Fruit fly (Drosophila melanogaster) whole organism, embryonic: Measurements from ENCODE around the gene Ttc26.
A peak's percentile ranks its signal among the peaks of the same experiment; 100 is the strongest.

ENCODE experiments used
- Ada2b ChIP-seq: fragments of 200-800 bp; sonication (Bioruptor generic); IDR thresholded peaks from 2 replicates; pipeline ENCODE4 v1.3.6; 2022; ENCODE audit warnings: missing biosample characterization, missing genetic modification characterization
- Atf3 ChIP-seq: fragments of 200-800 bp; sonication (Bioruptor generic); optimal IDR thresholded peaks from 3 replicates; lab custom pipeline; 2016; ENCODE audit warnings: missing biosample characterization, missing genetic modification characterization
- Bteb2 ChIP-seq: fragments of 200-800 bp; sonication (Bioruptor generic); optimal IDR thresholded peaks from 2 replicates; lab custom pipeline; 2016; ENCODE audit warnings: missing biosample characterization, missing genetic modification characterization
- CG1024 ChIP-seq: fragments of 200-800 bp; sonication (Bioruptor generic); IDR thresholded peaks from 2 replicates; pipeline ENCODE4 v1.3.6; 2022; ENCODE audit warnings: missing biosample characterization, missing genetic modification characterization
- CG10267 ChIP-seq: fragments of 200-800 bp; sonication (Bioruptor generic); optimal IDR thresholded peaks from 2 replicates; lab custom pipeline; 2018; ENCODE audit warnings: missing biosample characterization, mild to moderate bottlenecking, missing genetic modification characterization, moderate library complexity
- CG12071 ChIP-seq: fragments of 200-800 bp; sonication (Bioruptor generic); optimal IDR thresholded peaks from 3 replicates; lab custom pipeline; 2018; ENCODE audit warnings: missing biosample characterization, mild to moderate bottlenecking, missing genetic modification characterization
- CG12236 ChIP-seq: fragments of 200-800 bp; sonication (Bioruptor generic); optimal IDR thresholded peaks from 2 replicates; lab custom pipeline; 2016; ENCODE audit warnings: missing biosample characterization, missing genetic modification characterization
- CG12942 ChIP-seq: fragments of 200-800 bp; sonication (Bioruptor generic); optimal IDR thresholded peaks from 3 replicates; lab custom pipeline; 2016; ENCODE audit warnings: missing biosample characterization, missing genetic modification characterization
- CG13287 ChIP-seq: fragments of 200-800 bp; sonication (Bioruptor generic); IDR thresholded peaks from 2 replicates; pipeline ENCODE4 v1.3.6; 2022; ENCODE audit warnings: missing biosample characterization, missing genetic modification characterization; ENCODE audit not compliant: partially characterized antibody
- CG14014 ChIP-seq: fragments of 200-800 bp; sonication (Bioruptor generic); IDR thresholded peaks from 2 replicates; pipeline ENCODE4 v1.3.6; 2022; ENCODE audit warnings: missing biosample characterization, missing genetic modification characterization
- CG17359 ChIP-seq: fragments of 200-800 bp; sonication (Bioruptor generic); optimal IDR thresholded peaks from 3 replicates; lab custom pipeline; 2018; ENCODE audit warnings: missing biosample characterization, mild to moderate bottlenecking, missing genetic modification characterization, moderate library complexity
- CG2875 ChIP-seq: fragments of 200-800 bp; sonication (Bioruptor generic); optimal IDR thresholded peaks from 2 replicates; lab custom pipeline; 2017; ENCODE audit warnings: missing biosample characterization, mild to moderate bottlenecking, missing genetic modification characterization, missing genetic modification reagents
- CG30020 ChIP-seq: fragments of 200-800 bp; optimal IDR thresholded peaks from 2 replicates; lab custom pipeline; 2019; ENCODE audit warnings: missing biosample characterization, mild to moderate bottlenecking, missing genetic modification characterization, moderate library complexity
- CG30431 ChIP-seq: fragments of 200-800 bp; sonication (Bioruptor generic); optimal IDR thresholded peaks from 2 replicates; lab custom pipeline; 2017; ENCODE audit warnings: missing biosample characterization, missing genetic modification characterization
- CG32772 ChIP-seq: fragments of 200-800 bp; sonication (Bioruptor generic); IDR thresholded peaks from 2 replicates; pipeline ENCODE4 v1.3.6; 2022; ENCODE audit warnings: missing biosample characterization, missing genetic modification characterization
- CG34376 ChIP-seq: fragments of 200-800 bp; sonication (Bioruptor generic); optimal IDR thresholded peaks from 2 replicates; lab custom pipeline; 2018; ENCODE audit warnings: missing biosample characterization, mild to moderate bottlenecking, missing genetic modification characterization
- CG3847 ChIP-seq: fragments of 200-800 bp; sonication (Bioruptor generic); IDR thresholded peaks from 2 replicates; pipeline ENCODE4 v1.3.6; 2022; ENCODE audit warnings: missing biosample characterization, missing genetic modification characterization
- CG3995 ChIP-seq: fragments of 200-800 bp; sonication (Bioruptor generic); optimal IDR thresholded peaks from 3 replicates; lab custom pipeline; 2016; ENCODE audit warnings: missing biosample characterization, missing genetic modification characterization
- CG4854 ChIP-seq: fragments of 200-800 bp; sonication (Bioruptor generic); optimal IDR thresholded peaks from 2 replicates; lab custom pipeline; 2016; ENCODE audit warnings: missing biosample characterization, missing genetic modification characterization, inconsistent platforms
- CG5180 ChIP-seq: fragments of 200-800 bp; sonication (Bioruptor generic); optimal IDR thresholded peaks from 3 replicates; lab custom pipeline; 2017; ENCODE audit warnings: missing biosample characterization, missing genetic modification characterization, mild to moderate bottlenecking, moderate library complexity, missing genetic modification reagents
- CkIIα-i1 ChIP-seq: fragments of 200-800 bp; sonication (Bioruptor generic); IDR thresholded peaks from 2 replicates; pipeline ENCODE4 v1.3.6; 2022; ENCODE audit warnings: missing biosample characterization, missing genetic modification characterization
- Dll ChIP-seq: fragments of 200-800 bp; sonication (Bioruptor generic); IDR thresholded peaks from 4 replicates; pipeline ENCODE4 v1.3.6; 2022; ENCODE audit warnings: missing biosample characterization, missing genetic modification characterization; ENCODE audit not compliant: partially characterized antibody
- HHEX ChIP-seq: fragments of 200-800 bp; sonication (Bioruptor generic); optimal IDR thresholded peaks from 3 replicates; lab custom pipeline; 2017; ENCODE audit warnings: missing biosample characterization, mild to moderate bottlenecking, missing genetic modification characterization, missing genetic modification reagents
- Hsf ChIP-seq: fragments of 200-800 bp; sonication (Bioruptor generic); optimal IDR thresholded peaks from 3 replicates; lab custom pipeline; 2016; ENCODE audit warnings: missing biosample characterization, missing genetic modification characterization
- Jarid2 ChIP-seq: fragments of 200-800 bp; sonication (Bioruptor generic); optimal IDR thresholded peaks from 3 replicates; lab custom pipeline; 2017; ENCODE audit warnings: mild to moderate bottlenecking, missing biosample characterization, missing genetic modification reagents, missing genetic modification characterization
- Kr ChIP-seq: fragments of 200-800 bp; sonication (Bioruptor generic); optimal IDR thresholded peaks from 2 replicates; lab custom pipeline; 2017; ENCODE audit warnings: missing biosample characterization, mild to moderate bottlenecking, missing genetic modification characterization
- Lim3 ChIP-seq: fragments of 200-800 bp; sonication (Bioruptor generic); IDR thresholded peaks from 2 replicates; pipeline ENCODE4 v1.3.6; 2022; ENCODE audit warnings: missing biosample characterization, missing genetic modification characterization
- Mrtf ChIP-seq: fragments of 200-800 bp; sonication (Bioruptor generic); IDR thresholded peaks from 3 replicates; pipeline ENCODE4 v1.3.6; 2022; ENCODE audit warnings: missing biosample characterization, missing genetic modification characterization
- Neu2 ChIP-seq: fragments of 200-800 bp; sonication (Bioruptor generic); optimal IDR thresholded peaks from 3 replicates; lab custom pipeline; 2016; ENCODE audit warnings: missing biosample characterization, missing genetic modification characterization, borderline replicate concordance
- Ravus ChIP-seq: fragments of 200-800 bp; sonication (Bioruptor generic); IDR thresholded peaks from 2 replicates; pipeline ENCODE4 v1.3.6; 2022; ENCODE audit warnings: missing biosample characterization, missing genetic modification characterization
- Spps ChIP-seq: fragments of 200-800 bp; sonication (Bioruptor generic); optimal IDR thresholded peaks from 2 replicates; lab custom pipeline; 2018; ENCODE audit warnings: missing biosample characterization, mild to moderate bottlenecking, missing genetic modification characterization
- Trl ChIP-seq, 3 experiments: fragments of >200 bp in 2 of 3; fragments of 200-800 bp in 1 of 3; sonication (Bioruptor generic) in 1 of 3; optimal IDR thresholded peaks; 2 replicates in 1 of 3; 3 replicates in 2 of 3; lab custom pipeline; 2016 to 2017; ENCODE audit warnings: missing biosample characterization in 1 of 3, missing genetic modification characterization in 1 of 3
- al ChIP-seq: fragments of 200-800 bp; sonication (Bioruptor generic); IDR thresholded peaks from 2 replicates; pipeline ENCODE4 v1.3.6; 2022; ENCODE audit warnings: missing biosample characterization, missing genetic modification characterization
- ara ChIP-seq: fragments of 200-800 bp; sonication (Bioruptor generic); IDR thresholded peaks from 2 replicates; pipeline ENCODE4 v1.3.6; 2022; ENCODE audit warnings: missing biosample characterization, missing genetic modification characterization
- bab2 ChIP-seq: fragments of 200-800 bp; sonication (Bioruptor generic); optimal IDR thresholded peaks from 2 replicates; lab custom pipeline; 2016; ENCODE audit warnings: missing biosample characterization, missing genetic modification characterization
- croc ChIP-seq: fragments of 200-800 bp; sonication (Bioruptor generic); conservative IDR thresholded peaks from 3 replicates; pipeline ENCODE4 v1.3.6; 2022; ENCODE audit warnings: missing biosample characterization, missing genetic modification characterization
- dmrt11E ChIP-seq: fragments of 200-800 bp; sonication (Bioruptor generic); optimal IDR thresholded peaks from 3 replicates; lab custom pipeline; 2018; ENCODE audit warnings: missing biosample characterization, mild to moderate bottlenecking, missing genetic modification characterization, moderate library complexity
- fd96Cb ChIP-seq: fragments of 200-800 bp; sonication (Bioruptor generic); optimal IDR thresholded peaks from 2 replicates; lab custom pipeline; 2018; ENCODE audit warnings: missing biosample characterization, mild to moderate bottlenecking, missing genetic modification characterization, moderate library complexity
- gcm ChIP-seq: fragments of 200-800 bp; sonication (Bioruptor generic); optimal IDR thresholded peaks from 2 replicates; lab custom pipeline; 2019; ENCODE audit warnings: missing biosample characterization, mild to moderate bottlenecking, missing genetic modification characterization, moderate library complexity
- jumu ChIP-seq: fragments of 200-800 bp; sonication (Bioruptor generic); optimal IDR thresholded peaks from 3 replicates; lab custom pipeline; 2016; ENCODE audit warnings: missing biosample characterization, missing genetic modification characterization
- kni ChIP-seq: fragments of 200-800 bp; sonication (Bioruptor generic); optimal IDR thresholded peaks from 3 replicates; lab custom pipeline; 2017; ENCODE audit warnings: mild to moderate bottlenecking, missing biosample characterization, missing genetic modification reagents, missing genetic modification characterization
- odd ChIP-seq: fragments of 200-800 bp; sonication (Bioruptor generic); optimal IDR thresholded peaks from 2 replicates; lab custom pipeline; 2017; ENCODE audit warnings: missing biosample characterization, mild to moderate bottlenecking, missing genetic modification characterization
- pfk ChIP-seq: fragments of 200-800 bp; sonication (Bioruptor generic); optimal IDR thresholded peaks from 2 replicates; lab custom pipeline; 2018; ENCODE audit warnings: missing biosample characterization, mild to moderate bottlenecking, missing genetic modification characterization, moderate library complexity
- sc ChIP-seq, 3 experiments: fragments of >200 bp in 2 of 3; fragments of 200-800 bp in 1 of 3; sonication (Bioruptor generic) in 1 of 3; optimal IDR thresholded peaks; 2 replicates in 2 of 3; 3 replicates in 1 of 3; lab custom pipeline; 2017; ENCODE audit warnings: mild to moderate bottlenecking in 1 of 3, missing biosample characterization in 1 of 3, missing genetic modification characterization in 1 of 3, missing genetic modification reagents in 1 of 3
- sr ChIP-seq: fragments of 200-800 bp; sonication (Bioruptor generic); IDR thresholded peaks from 3 replicates; pipeline ENCODE4 v1.3.6; 2022; ENCODE audit warnings: missing biosample characterization, missing genetic modification characterization
- sug ChIP-seq: fragments of 200-800 bp; optimal IDR thresholded peaks from 2 replicates; lab custom pipeline; 2019; ENCODE audit warnings: missing biosample characterization, mild to moderate bottlenecking, missing genetic modification characterization, moderate library complexity
- tap ChIP-seq: fragments of 200-800 bp; optimal IDR thresholded peaks from 3 replicates; lab custom pipeline; 2019; ENCODE audit warnings: missing biosample characterization, mild to moderate bottlenecking, missing genetic modification characterization, moderate library complexity
- tup ChIP-seq: fragments of 200-800 bp; sonication (Bioruptor generic); optimal IDR thresholded peaks from 2 replicates; lab custom pipeline; 2016; ENCODE audit warnings: missing biosample characterization, mild to moderate bottlenecking, missing genetic modification characterization, moderate library complexity
- usp ChIP-seq: fragments of >200 bp; optimal IDR thresholded peaks from 2 replicates; lab custom pipeline; 2017; ENCODE audit warnings: missing biosample characterization, missing genetic modification characterization
- z ChIP-seq: fragments of 200-800 bp; sonication (Bioruptor generic); IDR thresholded peaks from 3 replicates; pipeline ENCODE4 v1.3.6; 2022; ENCODE audit warnings: missing biosample characterization, missing genetic modification characterization

The Ttc26 gene

DNA sequence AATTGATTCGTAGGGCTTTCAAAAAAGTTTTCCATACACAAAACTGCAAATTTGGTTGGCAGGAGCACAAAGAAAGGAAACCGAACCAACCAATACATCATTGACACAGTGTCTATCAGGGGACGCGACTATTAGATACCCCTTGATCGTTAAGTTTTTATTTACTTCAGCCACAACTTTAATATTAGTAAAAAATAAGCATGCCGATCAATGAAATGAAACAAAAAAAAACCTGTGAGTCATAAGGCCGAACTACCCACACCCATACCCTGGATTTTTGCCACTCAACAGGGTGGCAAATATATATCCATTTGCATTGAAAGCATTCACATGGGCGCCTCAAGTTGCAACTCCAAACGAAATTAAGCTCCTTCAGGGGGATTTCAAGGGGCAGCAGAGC lies 42.1 kb downstream of the Ttc26 start (continued):
- TF ChIP-seq Lim3 (GFP tag; lab: Robert Waterston, UW) (no peak), CG14014 (GFP tag; lab: Robert Waterston, UW) (no peak), CG1024 (GFP tag; lab: Robert Waterston, UW) (0 out of 2 replicates have a peak, but pooled peaks have one; percentile 16), al (GFP tag; lab: Robert Waterston, UW) (no peak), Spps (no peak), Ravus (GFP tag; lab: Robert Waterston, UW) (no peak), sug (tag; lab: Kevin White, UChicago) (no peak), usp (GFP tag; lab: Kevin White, UChicago) (no peak), Ada2b (GFP tag; lab: Robert Waterston, UW) (0 out of 2 replicates have a peak, but pooled peaks have one; percentile 20), Atf3 (GFP tag; lab: Kevin White, UChicago) (no peak), CG17359 (tag; lab: Kevin White, UChicago) (no peak), CG12236 (GFP tag; lab: Kevin White, UChicago) (no peak), fd96Cb (tag; lab: Kevin White, UChicago) (peak; percentile 9), Bteb2 (GFP tag; lab: Kevin White, UChicago) (no peak), kni (GFP tag; lab: Kevin White, UChicago) (no peak), gcm (GFP tag; lab: Kevin White, UChicago) (no peak), CG30020 (tag; lab: Kevin White, UChicago) (no peak), CkIIα-i1 (GFP tag; lab: Robert Waterston, UW) (no peak), CG30431 (no peak), jumu (GFP tag; lab: Kevin White, UChicago) (no peak), CG10267 (tag; lab: Kevin White, UChicago) (no peak), CG34376 (no peak), Trl (optimal IDR thresholded peaks at IDR 0.05; lab: Kevin White, UChicago) (no peak), Trl (GFP tag; optimal IDR thresholded peaks at IDR 0.05; lab: Kevin White, UChicago) (no peak), CG32772 (GFP tag; lab: Robert Waterston, UW) (no peak), Hsf (GFP tag; lab: Kevin White, UChicago) (peak; percentile 8), tup (GFP tag; lab: Kevin White, UChicago) (no peak)

DNA sequence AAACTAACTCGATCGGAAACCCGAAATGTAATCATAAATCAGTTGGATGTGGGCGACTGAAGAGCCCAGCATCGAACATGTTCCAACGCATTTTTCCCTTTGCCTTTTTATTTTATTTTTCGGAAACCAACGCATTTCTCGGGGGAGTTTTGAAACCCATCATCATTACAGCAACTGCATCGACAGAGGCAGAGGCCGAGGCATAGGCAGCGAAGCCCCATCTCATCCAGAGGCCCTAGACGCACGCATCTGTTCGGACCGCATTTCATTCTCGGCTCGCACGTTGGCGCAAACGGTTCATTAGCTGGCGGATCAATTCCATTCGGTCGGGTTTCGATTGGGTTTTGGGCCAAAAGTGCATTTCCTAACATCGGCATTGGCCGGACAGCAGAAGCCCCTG lies 51.3 kb downstream of the Ttc26 start, which contains the start of gene CG4576:
Gene CG4576 (plus strand): TSS at position 227 of the 400 bp plus-strand sequence.
- TF ChIP-seq CG13287 (no peak), Neu2 (GFP tag; lab: Kevin White, UChicago) (no peak), CG3995 (GFP tag; lab: Kevin White, UChicago) (no peak), Mrtf (GFP tag; lab: Robert Waterston, UW) (no peak), sr (GFP tag; lab: Robert Waterston, UW) (peak; percentile 68), croc (GFP tag; lab: Robert Waterston, UW) (no peak), pfk (no peak), ara (GFP tag; lab: Robert Waterston, UW) (0 out of 2 replicates have a peak, but pooled peaks have one; percentile 22), CG2875 (GFP tag; lab: Kevin White, UChicago) (no peak), CG5180 (GFP tag; lab: Kevin White, UChicago) (peak; percentile 97), CG30431 (no peak), Dll (GFP tag; lab: Robert Waterston, UW) (no peak), odd (GFP tag; lab: Kevin White, UChicago) (no peak), tap (no peak), Jarid2 (GFP tag; lab: Kevin White, UChicago) (peak; percentile 12), dmrt11E (tag; lab: Kevin White, UChicago) (no peak), CG12071 (GFP tag; lab: Kevin White, UChicago) (no peak), sc (optimal IDR thresholded peaks at IDR 0.05; lab: Kevin White, UChicago) (no peak), sc (GFP tag; optimal IDR thresholded peaks at IDR 0.05; lab: Kevin White, UChicago) (no peak), Kr (GFP tag; lab: Kevin White, UChicago) (no peak), z (GFP tag; lab: Robert Waterston, UW) (no peak), bab2 (GFP tag; lab: Kevin White, UChicago) (no peak), CG4854 (no peak), CG12942 (GFP tag; lab: Kevin White, UChicago) (no peak), HHEX (GFP tag; lab: Kevin White, UChicago) (no peak), CG3847 (GFP tag; lab: Robert Waterston, UW) (no peak)
